Worm (Caenorhabditis elegans): Measurements from ENCODE around the gene lmd-3.

lmd-3 gene

DNA sequence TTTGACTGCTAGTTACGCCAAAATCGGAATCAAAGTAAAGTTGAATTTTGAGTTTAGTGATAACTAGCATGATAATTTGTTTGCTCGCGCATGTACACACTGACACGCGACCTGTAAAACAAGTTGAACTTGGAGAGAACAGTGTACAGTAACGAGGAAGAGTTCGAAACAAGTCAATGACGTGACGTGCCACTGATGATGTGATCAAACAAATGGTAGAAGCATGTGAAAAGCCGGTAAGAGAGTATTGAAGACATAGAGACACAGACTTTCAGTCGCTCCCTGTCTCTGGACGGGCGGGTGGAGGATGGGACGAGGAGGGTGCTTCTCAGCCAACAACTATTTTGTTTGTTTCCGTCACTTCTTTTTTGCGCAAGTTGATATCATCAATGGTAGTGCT is 41.5 kb downstream of the lmd-3 start (continued):
- TF ChIP-seq T26A8.4 (GFP tag; IDR thresholded peaks at IDR 0.05) (no peak), tra-1 (GFP tag; IDR thresholded peaks at IDR 0.05) (0 out of 2 replicates have a peak, but pooled peaks have one; percentile 47), nhr-102 (tag; optimal IDR thresholded peaks at IDR 0.05) (no peak), attf-4 (tag; optimal IDR thresholded peaks at IDR 0.05) (no peak), dpl-1 (GFP tag; optimal IDR thresholded peaks at IDR 0.05) (no peak), Y105C5A.15 (GFP tag; IDR thresholded peaks at IDR 0.05) (no peak), spr-3 (GFP tag; optimal IDR thresholded peaks at IDR 0.05) (no peak), madf-9 (GFP tag; conservative IDR thresholded peaks at IDR 0.05) (no peak), lin-29 (GFP tag; IDR thresholded peaks at IDR 0.05) (no peak), dmd-6 (GFP tag; IDR thresholded peaks at IDR 0.05) (peak; percentile 60), fos-1 (tag; optimal IDR thresholded peaks at IDR 0.05) (no peak), mxl-2 (GFP tag; conservative IDR thresholded peaks at IDR 0.05) (no peak), zag-1 (tag; optimal IDR thresholded peaks at IDR 0.05) (no peak), mxl-3 (GFP tag; optimal IDR thresholded peaks at IDR 0.05) (peak; percentile 41), lim-7 (GFP tag; IDR thresholded peaks at IDR 0.05) (no peak), R02D3.7 (tag; optimal IDR thresholded peaks at IDR 0.05) (no peak), duxl-1 (tag; optimal IDR thresholded peaks at IDR 0.05; ENCODE audit: poor library complexity) (no peak), nhr-111 (GFP tag; optimal IDR thresholded peaks at IDR 0.05) (no peak), unc-130 (GFP tag; optimal IDR thresholded peaks at IDR 0.05) (no peak), daf-16 (GFP tag; optimal IDR thresholded peaks at IDR 0.05) (no peak), daf-16 (tag; optimal IDR thresholded peaks at IDR 0.05) (peak; percentile 37), vab-7 (GFP tag; IDR thresholded peaks at IDR 0.05) (no peak), mes-2 (tag; optimal IDR thresholded peaks at IDR 0.05; ENCODE audit: poor library complexity, severe bottlenecking) (peak; percentile 33), dve-1 (tag; optimal IDR thresholded peaks at IDR 0.05; ENCODE audit: insufficient read depth) (peak; percentile 46), lin-1 (GFP tag; IDR thresholded peaks at IDR 0.05) (0 out of 2 replicates have a peak, but pooled peaks have one; percentile 43), cey-2 (tag; optimal IDR thresholded peaks at IDR 0.05; ENCODE audit: borderline replicate concordance, insufficient read depth) (peak; percentile 8), snpc-1.2 (GFP tag; IDR thresholded peaks at IDR 0.05) (no peak), lin-13 (GFP tag; optimal IDR thresholded peaks at IDR 0.05) (no peak), mdl-1 (tag; optimal IDR thresholded peaks at IDR 0.05) (peak in 1 of 2 experiments; percentile 64), hlh-30 (tag; optimal IDR thresholded peaks at IDR 0.05; ENCODE audit: insufficient read depth) (peak; percentile 73)

DNA sequence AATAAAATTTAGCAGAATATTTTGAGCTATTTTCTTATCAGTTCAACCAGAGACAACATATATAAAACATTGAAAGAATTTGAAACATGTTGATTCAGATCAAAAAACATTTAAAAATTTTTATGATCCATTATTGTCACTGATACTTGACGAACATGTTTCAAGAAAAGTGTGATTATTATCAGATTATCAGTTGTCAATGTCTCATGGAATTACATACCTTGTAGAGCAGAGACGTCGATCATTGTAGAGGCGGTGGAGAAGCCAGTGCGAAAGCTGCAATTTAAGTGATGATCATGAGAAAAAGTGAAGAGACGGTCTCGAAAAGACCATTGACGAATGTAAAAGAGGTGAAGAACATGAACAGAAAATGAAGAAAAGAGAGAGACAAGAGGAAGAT is 42.2 kb downstream of the lmd-3 start, which contains the start of gene F52E1.9:
Gene F52E1.9 (minus strand): TSS at position 278 of the 400 bp plus-strand sequence.
- TF ChIP-seq pha-4 (GFP tag; IDR thresholded peaks at IDR 0.05) (no peak), pha-4 (tag; optimal IDR thresholded peaks at IDR 0.05) (no peak), cey-2 (tag; optimal IDR thresholded peaks at IDR 0.05; ENCODE audit: borderline replicate concordance, insufficient read depth) (no peak), dve-1 (tag; optimal IDR thresholded peaks at IDR 0.05; ENCODE audit: insufficient read depth) (peak; percentile 78), attf-4 (tag; optimal IDR thresholded peaks at IDR 0.05) (no peak), ztf-11 (tag; optimal IDR thresholded peaks at IDR 0.05) (no peak), T20F7.1 (GFP tag; optimal IDR thresholded peaks at IDR 0.05) (peak; percentile 26), hlh-30 (tag; optimal IDR thresholded peaks at IDR 0.05; ENCODE audit: insufficient read depth) (peak; percentile 61), ceh-82 (tag; optimal IDR thresholded peaks at IDR 0.05) (no peak), lin-15B (tag; optimal IDR thresholded peaks at IDR 0.05) (no peak), daf-8 (GFP tag; IDR thresholded peaks at IDR 0.05) (no peak), hlh-11 (tag; optimal IDR thresholded peaks at IDR 0.05) (peak; percentile 74), lsy-2 (tag; optimal IDR thresholded peaks at IDR 0.05) (peak in 1 of 2 experiments; percentile 16), rbr-2 (tag; optimal IDR thresholded peaks at IDR 0.05) (no peak), mep-1 (tag; optimal IDR thresholded peaks at IDR 0.05) (peak; percentile 25), aha-1 (tag) (no peak), nhr-102 (tag; optimal IDR thresholded peaks at IDR 0.05) (peak; percentile 0), ceh-28 (tag; optimal IDR thresholded peaks at IDR 0.05) (no peak), nhr-28 (tag; optimal IDR thresholded peaks at IDR 0.05) (no peak), Y48G9A.11 (GFP tag; IDR thresholded peaks at IDR 0.05) (no peak), unc-39 (tag; optimal IDR thresholded peaks at IDR 0.05) (no peak), lin-1 (GFP tag; IDR thresholded peaks at IDR 0.05) (0 out of 2 replicates have a peak, but pooled peaks have one; percentile 44), pqm-1 (tag; optimal IDR thresholded peaks at IDR 0.05) (peak; percentile 86), lin-29 (GFP tag; IDR thresholded peaks at IDR 0.05) (no peak), zag-1 (tag; optimal IDR thresholded peaks at IDR 0.05) (no peak), dmd-8 (GFP tag; IDR thresholded peaks at IDR 0.05) (no peak), php-3 (GFP tag; IDR thresholded peaks at IDR 0.05) (peak; percentile 96), ceh-44 (GFP tag; IDR thresholded peaks at IDR 0.05) (no peak), egl-43 (GFP tag; IDR thresholded peaks at IDR 0.05) (no peak)
